Worm (Caenorhabditis elegans) whole organism, L4 larva: ENCODE results near the gene pho-12.

Experiments used
- D1046.2 ChIP-seq: fragments of 200-800 bp; sonication (Bioruptor generic); IDR thresholded peaks from 2 replicates; pipeline ENCODE4 v1.3.6; 2022; ENCODE audit warnings: missing genetic modification characterization, missing compliant biosample characterization
- F26F4.8 ChIP-seq: fragments of 200-800 bp; sonication (Bioruptor generic); conservative IDR thresholded peaks from 2 replicates; pipeline ENCODE4 v1.3.6; 2022; ENCODE audit warnings: missing genetic modification characterization, missing compliant biosample characterization
- T26A8.4 ChIP-seq: fragments of 200-800 bp; sonication (Bioruptor generic); IDR thresholded peaks from 2 replicates; pipeline ENCODE4 v1.3.6; 2022; ENCODE audit warnings: missing genetic modification characterization, missing compliant biosample characterization
- Y5F2A.4 ChIP-seq: fragments of 200-800 bp; sonication (Bioruptor generic); optimal IDR thresholded peaks from 2 replicates; lab custom pipeline; 2018; ENCODE audit warnings: mild to moderate bottlenecking, missing genetic modification characterization, missing compliant biosample characterization
- ceh-20 ChIP-seq: fragments of 200-800 bp; sonication (Bioruptor generic); IDR thresholded peaks from 2 replicates; pipeline ENCODE4 v1.3.6; 2022; ENCODE audit warnings: missing genetic modification reagents, missing genetic modification characterization, missing compliant biosample characterization
- ceh-28 ChIP-seq: fragments of 150-350 bp; optimal IDR thresholded peaks from 2 replicates; lab custom pipeline; 2014; ENCODE audit warnings: missing biosample characterization, missing genetic modification reagents, missing genetic modification characterization
- ceh-62 ChIP-seq: sonication (generic microtip); optimal IDR thresholded peaks from 2 replicates; lab custom pipeline; 2017; ENCODE audit warnings: missing biosample characterization, missing genetic modification characterization
- cey-2 ChIP-seq: sonication (generic microtip); optimal IDR thresholded peaks from 3 replicates; lab custom pipeline; 2017; ENCODE audit warnings: missing genetic modification characterization, mild to moderate bottlenecking, missing compliant biosample characterization, antibody characterized with exemption, borderline replicate concordance; ENCODE audit not compliant: insufficient read depth
- daf-16 ChIP-seq, 3 experiments: sonication (generic microtip); optimal IDR thresholded peaks; 2 replicates each; lab custom pipeline; 2016 to 2017; ENCODE audit warnings: missing genetic modification characterization in 3 of 3, missing genetic modification reagents in 3 of 3, mild to moderate bottlenecking in 2 of 3, missing compliant biosample characterization in 2 of 3, missing biosample characterization in 1 of 3, moderate library complexity in 1 of 3
- dmd-6 ChIP-seq: fragments of 200-800 bp; sonication (Bioruptor generic); IDR thresholded peaks from 2 replicates; pipeline ENCODE4 v1.3.6; 2022; ENCODE audit warnings: missing genetic modification reagents, missing genetic modification characterization, missing compliant biosample characterization
- dmd-9 ChIP-seq: fragments of 200-800 bp; sonication (Bioruptor generic); IDR thresholded peaks from 2 replicates; pipeline ENCODE4 v1.3.6; 2022; ENCODE audit warnings: missing genetic modification reagents, missing genetic modification characterization, missing compliant biosample characterization
- duxl-1 ChIP-seq: sonication (generic microtip); optimal IDR thresholded peaks from 2 replicates; lab custom pipeline; 2016; ENCODE audit warnings: mild to moderate bottlenecking, missing genetic modification characterization, moderate library complexity, missing compliant biosample characterization; ENCODE audit not compliant: poor library complexity
- dve-1 ChIP-seq: sonication (generic microtip); optimal IDR thresholded peaks from 2 replicates; lab custom pipeline; 2017; ENCODE audit warnings: antibody characterized with exemption, mild to moderate bottlenecking, missing genetic modification characterization, missing compliant biosample characterization; ENCODE audit not compliant: insufficient read depth
- fkh-10 ChIP-seq: fragments of 150-350 bp; optimal IDR thresholded peaks from 2 replicates; lab custom pipeline; 2014; ENCODE audit warnings: missing biosample characterization, missing genetic modification reagents, missing genetic modification characterization
- gei-8 ChIP-seq: fragments of 200-800 bp; sonication (Bioruptor generic); optimal IDR thresholded peaks from 2 replicates; lab custom pipeline; 2018; ENCODE audit warnings: mild to moderate bottlenecking, missing genetic modification characterization, missing compliant biosample characterization
- hlh-11 ChIP-seq: fragments of 200-800 bp; sonication (Bioruptor generic); optimal IDR thresholded peaks from 2 replicates; lab custom pipeline; 2018; ENCODE audit warnings: mild to moderate bottlenecking, missing genetic modification characterization, missing compliant biosample characterization
- hlh-30 ChIP-seq: sonication (generic microtip); optimal IDR thresholded peaks from 2 replicates; lab custom pipeline; 2017; ENCODE audit warnings: antibody characterized with exemption, mild to moderate bottlenecking, missing genetic modification characterization, missing compliant biosample characterization; ENCODE audit not compliant: insufficient read depth
- lim-7 ChIP-seq: fragments of 200-800 bp; sonication (Bioruptor generic); IDR thresholded peaks from 2 replicates; pipeline ENCODE4 v1.3.6; 2022; ENCODE audit warnings: missing genetic modification characterization, missing compliant biosample characterization
- lir-3 ChIP-seq: sonication (generic microtip); optimal IDR thresholded peaks from 2 replicates; lab custom pipeline; 2016; ENCODE audit warnings: mild to moderate bottlenecking, missing genetic modification characterization, missing compliant biosample characterization
- lsy-2 ChIP-seq, 2 experiments: fragments of 150-350 bp in 1 of 2; sonication (generic microtip) in 1 of 2; optimal IDR thresholded peaks; 2 replicates each; lab custom pipeline; 2014 to 2017; ENCODE audit warnings: missing biosample characterization in 2 of 2, missing genetic modification characterization in 2 of 2
- mdl-1 ChIP-seq, 2 experiments: fragments of 150-350 bp in 1 of 2; sonication (generic microtip) in 1 of 2; optimal IDR thresholded peaks; 2 replicates each; lab custom pipeline; 2014 to 2017; ENCODE audit warnings: missing biosample characterization in 2 of 2, missing genetic modification characterization in 2 of 2
- mdt-29 ChIP-seq: fragments of 200-800 bp; sonication (Bioruptor generic); IDR thresholded peaks from 2 replicates; pipeline ENCODE4 v1.3.6; 2022; ENCODE audit warnings: missing genetic modification reagents, missing genetic modification characterization, missing compliant biosample characterization
- nhr-11 ChIP-seq: fragments of 150-350 bp; optimal IDR thresholded peaks from 2 replicates; lab custom pipeline; 2014; ENCODE audit warnings: missing biosample characterization, missing genetic modification characterization
- nhr-237 ChIP-seq: sonication (generic microtip); optimal IDR thresholded peaks from 2 replicates; lab custom pipeline; 2017; ENCODE audit warnings: missing biosample characterization, missing genetic modification characterization
- nhr-28 ChIP-seq: fragments of 150-350 bp; optimal IDR thresholded peaks from 2 replicates; lab custom pipeline; 2014; ENCODE audit warnings: missing biosample characterization, missing genetic modification characterization
- nhr-41 ChIP-seq: fragments of 200-800 bp; sonication (Bioruptor generic); IDR thresholded peaks from 2 replicates; pipeline ENCODE4 v1.3.6; 2022; ENCODE audit warnings: missing genetic modification reagents, missing genetic modification characterization, missing compliant biosample characterization
- php-3 ChIP-seq: fragments of 200-800 bp; sonication (Bioruptor generic); IDR thresholded peaks from 2 replicates; pipeline ENCODE4 v1.3.6; 2022; ENCODE audit warnings: missing genetic modification reagents, missing genetic modification characterization, missing compliant biosample characterization
- pqm-1 ChIP-seq: sonication (generic microtip); optimal IDR thresholded peaks from 2 replicates; lab custom pipeline; 2017; ENCODE audit warnings: missing biosample characterization, missing genetic modification characterization
- saeg-2 ChIP-seq: fragments of 200-800 bp; sonication (Bioruptor generic); IDR thresholded peaks from 2 replicates; pipeline ENCODE4 v1.3.6; 2022; ENCODE audit warnings: missing genetic modification reagents, missing genetic modification characterization, missing compliant biosample characterization
- skn-1 ChIP-seq: fragments of 150-350 bp; optimal IDR thresholded peaks from 2 replicates; lab custom pipeline; 2014; ENCODE audit warnings: missing biosample characterization, missing genetic modification characterization
- tra-1 ChIP-seq: fragments of 200-800 bp; sonication (Bioruptor generic); IDR thresholded peaks from 2 replicates; pipeline ENCODE4 v1.3.6; 2022; ENCODE audit warnings: missing genetic modification reagents, missing genetic modification characterization, missing compliant biosample characterization
- unc-130 ChIP-seq: sonication (generic microtip); optimal IDR thresholded peaks from 2 replicates; lab custom pipeline; 2016; ENCODE audit warnings: missing genetic modification reagents, missing genetic modification characterization, missing compliant biosample characterization
- unc-39 ChIP-seq: sonication (generic microtip); optimal IDR thresholded peaks from 2 replicates; lab custom pipeline; 2017; ENCODE audit warnings: missing biosample characterization, missing genetic modification characterization
- unc-62 ChIP-seq, 3 experiments: fragments of 150-350 bp in 1 of 3; sonication (generic microtip); optimal IDR thresholded peaks in 2 of 3; peaks in 1 of 3; 1 replicate in 1 of 3; 2 replicates in 2 of 3; lab custom pipeline; 2014 to 2017; ENCODE audit warnings: missing biosample characterization in 3 of 3, missing genetic modification characterization in 3 of 3, missing genetic modification reagents in 3 of 3, missing genotype in 1 of 3
- zag-1 ChIP-seq: fragments of 150-350 bp; optimal IDR thresholded peaks from 2 replicates; lab custom pipeline; 2014; ENCODE audit warnings: missing biosample characterization, missing genetic modification characterization
- zfp-2 ChIP-seq: sonication (generic microtip); optimal IDR thresholded peaks from 2 replicates; lab custom pipeline; 2016; ENCODE audit warnings: mild to moderate bottlenecking, missing genetic modification characterization, missing compliant biosample characterization
- zip-11 ChIP-seq: fragments of 200-800 bp; sonication (Bioruptor generic); IDR thresholded peaks from 2 replicates; pipeline ENCODE4 v1.3.6; 2022; ENCODE audit warnings: missing genetic modification characterization, missing compliant biosample characterization

Gene pho-12

ce11 chrII:5032669-5033068 lies 27.9 kb downstream of the pho-12 start (continued):
- TF ChIP-seq duxl-1 (tag; lab: Kevin White, UChicago) (peak; percentile 78), ceh-28 (tag; lab: Kevin White, UChicago) (no peak), zfp-2 (tag; lab: Kevin White, UChicago) (peak; percentile 19), mdt-29 (GFP tag; lab: Robert Waterston, UW) (no peak)

DNA sequence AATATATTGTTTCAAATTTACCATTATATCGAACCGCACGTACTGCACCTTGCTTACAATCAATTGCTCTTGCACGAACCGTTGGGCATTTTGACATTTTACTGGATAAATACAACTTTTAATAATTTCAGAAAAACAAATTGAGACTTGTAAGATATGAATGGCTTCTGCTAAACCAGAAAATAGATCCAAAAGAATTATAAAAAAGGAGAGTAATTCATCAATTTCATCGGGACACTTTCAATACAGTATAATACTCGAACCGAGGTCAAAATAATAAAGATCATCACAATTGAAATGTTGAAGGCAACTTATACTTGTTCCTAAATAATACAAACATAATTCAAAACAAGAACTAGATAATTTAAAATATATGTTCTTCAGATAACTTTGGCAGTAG lies 29.0 kb downstream of the pho-12 start, which contains the start of gene wdr-83:
wdr-83 (minus strand) TSS at position 101 of the 400 bp plus-strand sequence.
- no peak for TF ChIP-seq unc-130 (GFP tag; lab: Kevin White, UChicago)
- TF ChIP-seq nhr-41 (GFP tag; lab: Robert Waterston, UW) = no peak
- TF ChIP-seq saeg-2 (GFP tag; lab: Robert Waterston, UW) = no peak
- no peak for TF ChIP-seq lir-3
- TF ChIP-seq ceh-20 (GFP tag; lab: Robert Waterston, UW) = no peak
- no peak for TF ChIP-seq mdl-1 (tag; optimal IDR thresholded peaks at IDR 0.05; lab: Kevin White, UChicago)
- no peak for TF ChIP-seq skn-1 (tag; lab: Kevin White, UChicago)
- no peak for TF ChIP-seq T26A8.4 (GFP tag; lab: Robert Waterston, UW)
- no peak for TF ChIP-seq ceh-62 (tag; lab: Kevin White, UChicago)
- TF ChIP-seq gei-8 (GFP tag; lab: Kevin White, UChicago) = no peak

- TF ChIP-seq zag-1 (tag; lab: Kevin White, UChicago) (no peak), unc-62 (GFP tag; optimal IDR thresholded peaks at IDR 0.05 in 1 of 2; lab: Kevin White, UChicago) (peak in 1 of 2 experiments; percentile 99), unc-62 (tag; optimal IDR thresholded peaks at IDR 0.05; lab: Kevin White, UChicago) (no peak)
Observed at ce11 chrII:5027952-5028351, 32.7 kb downstream of the pho-12 start.

DNA sequence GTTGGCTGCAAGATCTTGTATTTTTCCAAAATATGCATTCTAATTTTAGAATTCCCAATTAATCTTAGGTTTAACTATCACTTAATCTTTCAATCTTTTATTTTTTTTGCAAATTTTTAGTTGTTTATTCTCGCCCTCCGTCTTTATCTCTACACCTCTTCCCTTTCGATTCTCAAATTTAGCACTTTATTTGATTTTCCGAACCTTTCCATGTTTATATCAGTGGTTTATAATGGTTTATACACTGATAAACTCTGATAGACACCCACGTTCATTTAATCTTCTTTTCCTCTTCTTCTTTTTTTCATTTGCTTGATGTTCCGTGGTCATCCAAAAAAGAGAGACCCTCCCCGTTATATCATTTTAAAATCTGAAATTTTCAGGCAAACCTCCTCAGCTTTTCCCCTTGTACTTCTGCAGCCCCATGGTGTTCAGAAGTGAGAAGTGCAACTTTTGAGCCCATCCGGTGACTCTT lies 38.2 kb downstream of the pho-12 start, which contains the start of the genes nsy-1 and F59A6.13:
nsy-1 (plus strand) TSS at position 377 of the 475 bp plus-strand sequence.
F59A6.13 (plus strand) TSS at position 425 of the 475 bp plus-strand sequence.
- TF ChIP-seq tra-1 (GFP tag; lab: Robert Waterston, UW) (no peak), lim-7 (GFP tag; lab: Robert Waterston, UW) (no peak), pqm-1 (tag; lab: Kevin White, UChicago) (peak; percentile 79), nhr-237 (tag; lab: Kevin White, UChicago) (no peak), hlh-11 (tag; lab: Kevin White, UChicago) (peak; percentile 10), zip-11 (GFP tag; lab: Robert Waterston, UW) (no peak), dmd-6 (GFP tag; lab: Robert Waterston, UW) (peak; percentile 70), unc-39 (tag; lab: Kevin White, UChicago) (no peak), daf-16 (GFP tag; optimal IDR thresholded peaks at IDR 0.05; lab: Kevin White, UChicago) (no peak), daf-16 (tag; optimal IDR thresholded peaks at IDR 0.05; lab: Kevin White, UChicago) (peak; percentile 72), dmd-9 (no peak), Y5F2A.4 (GFP tag; lab: Kevin White, UChicago) (no peak), dve-1 (tag; lab: Kevin White, UChicago) (peak; percentile 39), php-3 (GFP tag; lab: Robert Waterston, UW) (0 out of 2 replicates have a peak, but pooled peaks have one; percentile 15), unc-62 (GFP tag; optimal IDR thresholded peaks at IDR 0.05 in 1 of 2; lab: Kevin White, UChicago) (no peak), unc-62 (tag; optimal IDR thresholded peaks at IDR 0.05; lab: Kevin White, UChicago) (no peak), F26F4.8 (no peak), lsy-2 (tag; optimal IDR thresholded peaks at IDR 0.05; lab: Kevin White, UChicago) (no peak), D1046.2 (no peak), cey-2 (tag; lab: Kevin White, UChicago) (no peak), fkh-10 (GFP tag; lab: Kevin White, UChicago) (no peak), ceh-28 (tag; lab: Kevin White, UChicago) (no peak), nhr-28 (tag; lab: Kevin White, UChicago) (peak; percentile 3), nhr-11 (tag; lab: Kevin White, UChicago) (no peak), hlh-30 (tag; lab: Kevin White, UChicago) (no peak)
- TF ChIP-seq, all 104 proteins: peak for 7
